Worm (Caenorhabditis elegans) whole organism, L2 larva: ENCODE data around the gene ZK418.7.

Experiments
- F13H6.1 ChIP-seq: sonication (generic microtip); optimal IDR thresholded peaks from 2 replicates; lab custom pipeline; 2016; ENCODE audit warnings: missing genetic modification characterization, missing compliant biosample characterization
- alr-1 ChIP-seq: fragments of 150-350 bp; optimal IDR thresholded peaks from 2 replicates; lab custom pipeline; 2014; ENCODE audit warnings: missing biosample characterization, missing genetic modification characterization
- ama-1 ChIP-seq: fragments of 150-350 bp; optimal IDR thresholded peaks from 2 replicates; lab custom pipeline; 2018; ENCODE audit warnings: inconsistent platforms
- ceh-16 ChIP-seq: fragments of 150-350 bp; optimal IDR thresholded peaks from 2 replicates; lab custom pipeline; 2014; ENCODE audit warnings: missing biosample characterization, missing genetic modification characterization
- ceh-82 ChIP-seq: fragments of 150-350 bp; optimal IDR thresholded peaks from 2 replicates; lab custom pipeline; 2014; ENCODE audit warnings: missing biosample characterization, missing genetic modification characterization
- crh-2 ChIP-seq: sonication (generic microtip); optimal IDR thresholded peaks from 2 replicates; lab custom pipeline; 2017; ENCODE audit warnings: missing biosample characterization, missing genetic modification characterization
- egl-27 ChIP-seq: sonication (generic microtip); optimal IDR thresholded peaks from 3 replicates; lab custom pipeline; 2017; ENCODE audit warnings: missing biosample characterization, missing genetic modification reagents, missing genetic modification characterization
- elt-3 ChIP-seq: sonication (generic microtip); optimal IDR thresholded peaks from 2 replicates; lab custom pipeline; 2017; ENCODE audit warnings: missing biosample characterization, missing genetic modification characterization
- mab-5 ChIP-seq: fragments of 150-350 bp; optimal IDR thresholded peaks from 2 replicates; lab custom pipeline; 2014; ENCODE audit warnings: missing biosample characterization, missing genetic modification characterization
- mdl-1 ChIP-seq, 2 experiments: fragments of 150-350 bp in 1 of 2; sonication (generic microtip) in 1 of 2; optimal IDR thresholded peaks; 2 replicates each; lab custom pipeline; 2017; ENCODE audit warnings: missing biosample characterization in 2 of 2, missing genetic modification characterization in 2 of 2
- nhr-77 ChIP-seq: fragments of 150-350 bp; optimal IDR thresholded peaks from 2 replicates; lab custom pipeline; 2014; ENCODE audit warnings: missing biosample characterization, missing genetic modification characterization
- ztf-11 ChIP-seq: sonication (generic microtip); optimal IDR thresholded peaks from 2 replicates; lab custom pipeline; 2017; ENCODE audit warnings: missing biosample characterization, missing genetic modification characterization

- TF ChIP-seq ceh-16 (tag; lab: Kevin White, UChicago) (no peak), ceh-82 (tag; lab: Kevin White, UChicago) (no peak), mdl-1 (tag; optimal IDR thresholded peaks at IDR 0.05; lab: Kevin White, UChicago) (no peak), alr-1 (no peak), nhr-77 (tag; lab: Kevin White, UChicago) (no peak), mab-5 (tag; lab: Kevin White, UChicago) (no peak), elt-3 (tag; lab: Kevin White, UChicago) (no peak), ama-1 (lab: Kevin White, UChicago) (no peak), egl-27 (tag; lab: Kevin White, UChicago) (no peak), crh-2 (tag; lab: Kevin White, UChicago) (no peak), ztf-11 (tag; lab: Kevin White, UChicago) (no peak), F13H6.1 (tag; lab: Kevin White, UChicago) (no peak)
These were observed 6.6 kb upstream of the ZK418.7 start for ce11 chrIII:7087180-7087579.
